Worm (Caenorhabditis elegans) whole organism, early embryonic: ENCODE measurements around the gene rilp-1.
A peak's percentile ranks its signal among the peaks of the same experiment; 100 is the strongest.

ENCODE experiments used
- B0310.2 ChIP-seq: sonication (generic microtip); optimal IDR thresholded peaks from 2 replicates; lab custom pipeline; 2016; ENCODE audit warnings: mild to moderate bottlenecking, missing genetic modification characterization, missing compliant biosample characterization
- F13C5.2 ChIP-seq: sonication (generic microtip); optimal IDR thresholded peaks from 2 replicates; lab custom pipeline; 2017; ENCODE audit warnings: mild to moderate bottlenecking, missing genetic modification characterization, inconsistent platforms, missing compliant biosample characterization
- aly-1 ChIP-seq: sonication (generic microtip); optimal IDR thresholded peaks from 2 replicates; lab custom pipeline; 2016; ENCODE audit warnings: missing genetic modification characterization, missing compliant biosample characterization
- ama-1 ChIP-seq: fragments of 150-350 bp; optimal IDR thresholded peaks from 2 replicates; lab custom pipeline; 2014
- ceh-13 ChIP-seq: fragments of 200-800 bp; sonication (Bioruptor generic); optimal IDR thresholded peaks from 2 replicates; lab custom pipeline; 2018; ENCODE audit warnings: mild to moderate bottlenecking, missing genetic modification characterization, missing compliant biosample characterization
- ceh-36 ChIP-seq: sonication (generic microtip); optimal IDR thresholded peaks from 2 replicates; lab custom pipeline; 2016; ENCODE audit warnings: missing genetic modification characterization, inconsistent platforms, missing compliant biosample characterization
- ets-7 ChIP-seq: sonication (generic microtip); optimal IDR thresholded peaks from 2 replicates; lab custom pipeline; 2016; ENCODE audit warnings: missing genotype, missing genetic modification characterization, missing compliant biosample characterization
- flt-1 ChIP-seq: fragments of 200-800 bp; sonication (Bioruptor generic); IDR thresholded peaks from 2 replicates; pipeline ENCODE4 v1.3.6; 2022; ENCODE audit warnings: missing genetic modification characterization, missing compliant biosample characterization
- hmbx-1 ChIP-seq: sonication (generic microtip); optimal IDR thresholded peaks from 2 replicates; lab custom pipeline; 2016; ENCODE audit warnings: mild to moderate bottlenecking, missing genetic modification characterization, missing compliant biosample characterization
- hmg-4 ChIP-seq: fragments of 200-800 bp; sonication (Bioruptor generic); optimal IDR thresholded peaks from 2 replicates; lab custom pipeline; 2018; ENCODE audit warnings: mild to moderate bottlenecking, missing genetic modification characterization, missing compliant biosample characterization
- hnd-1 ChIP-seq: sonication (generic microtip); optimal IDR thresholded peaks from 2 replicates; lab custom pipeline; 2016; ENCODE audit warnings: missing genetic modification characterization, missing compliant biosample characterization
- pes-1 ChIP-seq: fragments of 200-800 bp; sonication (Bioruptor generic); IDR thresholded peaks from 2 replicates; pipeline ENCODE4 v1.3.6; 2022; ENCODE audit warnings: missing genetic modification reagents, missing genetic modification characterization, missing compliant biosample characterization
- scrt-1 ChIP-seq: fragments of 200-800 bp; sonication (Bioruptor generic); IDR thresholded peaks from 2 replicates; pipeline ENCODE4 v1.3.6; 2022; ENCODE audit warnings: missing genetic modification characterization, missing compliant biosample characterization
- sea-1 ChIP-seq: fragments of 200-800 bp; sonication (Bioruptor generic); conservative IDR thresholded peaks from 2 replicates; pipeline ENCODE4 v1.3.6; 2022; ENCODE audit warnings: missing genetic modification characterization, missing compliant biosample characterization
- tbx-11 ChIP-seq: fragments of 200-800 bp; sonication (Bioruptor generic); IDR thresholded peaks from 2 replicates; pipeline ENCODE4 v1.3.6; 2022; ENCODE audit warnings: missing genetic modification characterization, missing compliant biosample characterization
- tbx-37 ChIP-seq: fragments of 200-800 bp; sonication (Bioruptor generic); conservative IDR thresholded peaks from 2 replicates; pipeline ENCODE4 v1.3.6; 2022; ENCODE audit warnings: missing genetic modification reagents, missing genetic modification characterization, missing compliant biosample characterization
- tra-4 ChIP-seq: sonication (generic microtip); optimal IDR thresholded peaks from 2 replicates; lab custom pipeline; 2017; ENCODE audit warnings: missing genetic modification characterization, missing compliant biosample characterization

The rilp-1 gene

DNA sequence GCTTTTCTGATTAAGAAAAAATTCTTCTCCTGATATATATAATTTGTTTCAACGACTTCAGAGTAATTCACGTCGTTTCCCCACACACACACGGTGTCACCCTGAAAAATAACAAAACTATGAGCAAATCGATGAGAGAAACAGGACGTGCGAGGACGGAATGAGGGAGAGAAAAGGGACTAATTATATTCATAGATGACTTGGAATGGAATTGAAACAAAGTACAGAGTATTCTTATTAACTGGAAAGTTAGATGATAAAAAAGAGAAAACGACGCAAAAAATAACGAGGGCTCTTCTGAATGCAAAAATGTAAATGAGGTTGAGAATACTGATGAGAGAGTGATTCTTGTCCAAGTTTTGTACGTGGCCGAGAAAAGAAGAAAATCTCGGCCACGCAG is 34.4 kb downstream of the rilp-1 start, which contains the start of gene C46F11.6:
C46F11.6 (minus strand) TSS at position 101 of the 400 bp plus-strand sequence.
- TF ChIP-seq tbx-11 (GFP tag; lab: Robert Waterston, UW) = no peak
- TF ChIP-seq hmg-4 (GFP tag; lab: Kevin White, UChicago) = no peak
- no peak for TF ChIP-seq tra-4 (tag; lab: Kevin White, UChicago)
- no peak for TF ChIP-seq pes-1 (GFP tag; lab: Robert Waterston, UW)
- TF ChIP-seq B0310.2 (tag; lab: Kevin White, UChicago) = no peak
- TF ChIP-seq scrt-1 (GFP tag; lab: Robert Waterston, UW) = no peak
- TF ChIP-seq ceh-36 (tag; lab: Kevin White, UChicago) = no peak
- no peak for TF ChIP-seq F13C5.2
- no peak for TF ChIP-seq tbx-37 (GFP tag; lab: Robert Waterston, UW)
- no peak for TF ChIP-seq ets-7 (tag; lab: Kevin White, UChicago)
- no peak for TF ChIP-seq ceh-13
- no peak for TF ChIP-seq hnd-1 (tag; lab: Kevin White, UChicago)

DNA sequence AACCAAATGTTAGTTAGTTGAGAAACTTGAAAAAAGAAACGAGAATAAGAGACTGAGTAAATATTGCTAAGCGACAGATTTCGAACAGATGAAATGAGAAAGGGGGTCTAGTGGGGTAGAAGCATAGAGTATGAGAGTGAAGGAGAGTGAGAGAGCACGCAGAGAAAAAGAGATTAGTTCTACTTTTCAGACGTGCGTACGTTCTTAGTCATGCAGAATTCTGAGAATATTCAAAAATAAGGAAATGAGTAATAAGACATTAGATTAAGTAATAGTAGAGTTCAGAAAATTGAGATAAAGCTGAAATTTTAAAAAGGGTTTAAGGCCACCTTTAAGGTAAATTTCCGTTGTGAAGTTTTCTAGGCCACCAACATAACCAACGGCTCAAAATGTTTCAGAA is 35.0 kb downstream of the rilp-1 start:
- TF ChIP-seq hmbx-1 (tag; lab: Kevin White, UChicago) = no peak
- no peak for TF ChIP-seq F13C5.2
- TF ChIP-seq hnd-1 (tag; lab: Kevin White, UChicago) = no peak
- no peak for TF ChIP-seq aly-1 (tag; lab: Kevin White, UChicago)
- no peak for TF ChIP-seq tbx-37 (GFP tag; lab: Robert Waterston, UW)
- peak; percentile 7 for TF ChIP-seq B0310.2 (tag; lab: Kevin White, UChicago)
- TF ChIP-seq scrt-1 (GFP tag; lab: Robert Waterston, UW) = no peak
- TF ChIP-seq ama-1 (lab: Kevin White, UChicago) = no peak

DNA sequence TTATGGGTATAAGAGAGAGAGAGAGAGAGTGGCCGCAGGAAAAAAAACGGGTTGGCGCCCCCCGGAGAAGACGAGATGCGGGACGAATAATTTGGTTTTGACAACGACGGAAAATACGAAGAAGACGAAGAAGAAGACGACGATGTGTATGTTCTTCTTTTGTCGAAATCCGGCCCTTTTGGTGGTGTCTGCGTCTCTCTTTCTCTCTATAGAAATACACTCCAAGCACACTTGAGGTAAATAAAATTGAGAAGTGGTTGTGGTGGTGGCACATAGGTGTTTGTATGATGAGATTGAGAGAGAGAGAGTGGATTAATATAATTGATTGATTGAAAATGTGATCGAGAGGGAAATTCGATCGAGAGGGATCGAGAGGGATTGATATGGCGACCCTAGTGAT is 36.9 kb downstream of the rilp-1 start:
- no peak for TF ChIP-seq ceh-13
- no peak for TF ChIP-seq B0310.2 (tag; lab: Kevin White, UChicago)
- TF ChIP-seq ceh-36 (tag; lab: Kevin White, UChicago) = no peak
- TF ChIP-seq sea-1 = no peak
- TF ChIP-seq tra-4 (tag; lab: Kevin White, UChicago) = no peak

DNA sequence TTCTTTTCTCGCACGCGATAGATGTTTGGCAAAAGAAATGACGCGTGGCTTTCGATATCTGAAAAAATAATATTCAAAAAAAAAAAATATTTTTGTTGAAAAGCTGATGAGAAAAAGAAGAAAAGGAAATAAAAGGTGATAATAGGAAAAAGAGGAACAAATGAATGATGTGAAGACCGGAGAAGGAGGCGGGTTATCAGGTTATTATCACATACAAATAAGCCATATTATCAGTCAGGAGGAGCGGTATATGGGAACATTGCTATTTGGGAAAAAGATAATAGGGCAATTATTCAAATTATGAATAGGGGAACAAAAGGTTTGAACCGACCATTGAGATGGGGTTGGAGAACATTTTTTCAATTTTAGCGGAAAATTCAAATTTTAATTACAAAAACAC is 38.2 kb downstream of the rilp-1 start:
- TF ChIP-seq ets-7 (tag; lab: Kevin White, UChicago) = no peak
- no peak for TF ChIP-seq ama-1 (lab: Kevin White, UChicago)
- no peak for TF ChIP-seq scrt-1 (GFP tag; lab: Robert Waterston, UW)
- TF ChIP-seq hmbx-1 (tag; lab: Kevin White, UChicago) = no peak
- no peak for TF ChIP-seq aly-1 (tag; lab: Kevin White, UChicago)
- TF ChIP-seq ceh-36 (tag; lab: Kevin White, UChicago) = no peak

DNA sequence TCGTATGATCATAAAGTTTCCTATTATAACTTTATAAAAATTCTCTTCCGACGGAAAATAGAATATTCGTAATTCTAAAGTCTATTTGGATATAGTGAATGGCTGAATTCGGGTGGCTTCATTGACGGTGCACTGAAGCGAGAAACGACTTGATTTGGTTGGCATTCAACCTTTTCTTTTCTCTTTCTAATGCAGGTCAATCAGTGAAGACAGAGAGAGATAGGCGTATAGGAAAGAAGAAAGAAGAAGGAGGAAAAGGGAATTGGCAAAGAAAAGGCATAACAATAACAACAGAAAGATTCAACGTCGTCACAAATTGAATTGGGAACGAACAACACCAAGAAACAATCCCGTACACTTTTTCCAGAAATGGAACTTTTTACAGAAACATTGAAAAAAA is 39.5 kb downstream of the rilp-1 start:
- TF ChIP-seq hmbx-1 (tag; lab: Kevin White, UChicago) (no peak), ama-1 (lab: Kevin White, UChicago) (no peak), aly-1 (tag; lab: Kevin White, UChicago) (no peak)

DNA sequence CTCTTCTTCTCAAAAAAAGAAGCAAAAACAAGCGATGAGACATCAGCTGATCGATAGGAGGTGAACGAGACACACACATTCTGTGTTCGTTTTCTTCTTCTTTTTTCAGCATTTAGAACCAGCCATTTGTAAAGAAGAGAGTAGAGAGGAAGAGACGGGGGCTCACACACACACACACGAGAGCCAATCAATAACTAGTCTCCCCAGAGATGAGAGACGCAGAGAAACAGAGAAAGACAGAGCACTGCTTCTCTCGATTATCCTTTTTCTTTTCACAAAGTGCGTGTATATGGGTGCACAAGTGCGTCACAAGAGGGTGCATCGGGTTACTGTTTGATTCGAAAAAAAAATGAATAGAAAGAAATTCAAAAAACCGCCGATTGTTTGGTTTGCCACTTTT is 41.4 kb downstream of the rilp-1 start:
- TF ChIP-seq flt-1 (GFP tag; lab: Robert Waterston, UW) (0 out of 2 replicates have a peak, but pooled peaks have one; percentile 12), ama-1 (lab: Kevin White, UChicago) (no peak), ets-7 (tag; lab: Kevin White, UChicago) (no peak), hmg-4 (GFP tag; lab: Kevin White, UChicago) (peak; percentile 29), hmbx-1 (tag; lab: Kevin White, UChicago) (no peak), ceh-36 (tag; lab: Kevin White, UChicago) (no peak)

DNA sequence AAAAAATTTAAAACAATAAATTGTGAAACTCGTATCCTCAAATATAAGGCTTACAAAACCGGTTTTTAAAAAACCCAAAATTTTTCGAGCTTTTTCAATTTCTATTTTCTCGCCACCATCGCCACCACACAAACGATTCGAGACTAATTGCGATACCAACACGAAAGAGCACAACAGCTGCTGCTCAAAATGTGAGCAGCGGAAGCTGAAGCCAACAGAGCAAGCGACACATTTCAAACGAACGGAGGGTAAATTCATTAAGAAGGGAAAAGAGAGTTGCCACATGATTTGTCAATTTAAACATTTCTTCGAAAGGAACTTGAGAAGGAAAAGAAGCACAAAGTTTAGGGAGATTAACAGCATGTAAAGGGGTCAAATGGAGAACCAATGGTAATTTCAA is 43.1 kb downstream of the rilp-1 start:
- TF ChIP-seq tra-4 (tag; lab: Kevin White, UChicago) (no peak), scrt-1 (GFP tag; lab: Robert Waterston, UW) (no peak), hnd-1 (tag; lab: Kevin White, UChicago) (no peak), hmg-4 (GFP tag; lab: Kevin White, UChicago) (no peak), F13C5.2 (no peak), ceh-13 (no peak), B0310.2 (tag; lab: Kevin White, UChicago) (no peak), sea-1 (no peak), pes-1 (GFP tag; lab: Robert Waterston, UW) (no peak), aly-1 (tag; lab: Kevin White, UChicago) (no peak), tbx-11 (GFP tag; lab: Robert Waterston, UW) (no peak)

DNA sequence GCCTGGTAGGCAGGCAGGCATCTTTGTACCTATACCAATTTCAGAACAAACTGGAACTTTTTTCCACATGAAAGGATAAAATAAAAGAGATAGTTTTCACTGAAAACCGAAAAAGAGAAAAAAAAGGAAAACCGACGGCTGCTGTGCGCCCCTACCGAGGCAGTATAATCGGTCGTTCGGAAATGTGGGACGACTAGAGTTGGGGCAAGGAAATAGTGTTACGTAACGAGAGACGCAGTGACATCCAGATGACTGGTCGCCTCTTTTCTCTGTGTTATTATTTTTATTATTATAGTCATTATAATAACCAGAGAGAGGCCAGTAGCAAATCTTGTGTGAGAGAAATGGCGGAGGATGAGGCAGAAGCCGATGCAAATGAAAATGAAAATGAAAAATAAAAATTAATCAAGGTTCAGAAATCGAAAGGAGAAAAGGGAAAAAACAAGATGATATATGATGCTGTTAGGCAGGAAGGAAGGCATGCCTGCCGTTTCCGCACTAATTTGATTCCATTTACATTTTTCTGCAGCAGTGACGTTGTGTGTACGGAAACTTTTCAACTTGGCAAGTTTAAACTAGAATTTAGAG is 45.5 kb downstream of the rilp-1 start:
- TF ChIP-seq sea-1 (no peak), hmg-4 (GFP tag; lab: Kevin White, UChicago) (no peak), ets-7 (tag; lab: Kevin White, UChicago) (no peak), hnd-1 (tag; lab: Kevin White, UChicago) (no peak), tbx-37 (GFP tag; lab: Robert Waterston, UW) (no peak), ama-1 (lab: Kevin White, UChicago) (no peak), pes-1 (GFP tag; lab: Robert Waterston, UW) (no peak), F13C5.2 (no peak), tra-4 (tag; lab: Kevin White, UChicago) (no peak), scrt-1 (GFP tag; lab: Robert Waterston, UW) (no peak), flt-1 (GFP tag; lab: Robert Waterston, UW) (no peak)
